Worm (Caenorhabditis elegans): ENCODE results near the gene osm-12.

DNA sequence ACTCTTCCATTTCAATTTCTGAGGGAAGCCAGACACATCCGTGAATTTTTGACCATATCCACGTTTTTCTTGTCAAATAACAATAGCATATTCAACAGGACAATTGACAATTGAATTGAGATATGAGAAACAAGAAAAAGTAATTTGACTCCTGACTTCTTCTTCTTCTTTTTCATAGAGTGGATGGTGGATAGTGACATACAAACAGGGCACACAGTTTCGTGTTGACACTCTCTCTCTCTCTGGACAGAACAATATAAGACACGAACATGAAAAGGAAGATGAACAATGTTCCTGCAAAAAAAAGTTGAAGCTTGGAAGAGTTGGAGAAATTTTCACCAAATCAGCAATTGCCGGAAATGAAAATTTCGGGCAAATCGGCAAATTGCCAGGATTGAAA, 51.2 kb downstream of the osm-12 start:
- TF ChIP-seq ama-1 (optimal IDR thresholded peaks at IDR 0.05) (no peak), unc-130 (GFP tag; optimal IDR thresholded peaks at IDR 0.05) (no peak), hlh-30 (tag; optimal IDR thresholded peaks at IDR 0.05; ENCODE audit: insufficient read depth) (no peak), mdl-1 (tag; optimal IDR thresholded peaks at IDR 0.05) (no peak)
